Worm (Caenorhabditis elegans) whole organism, L2 larva: Measurements from ENCODE around the gene ZK673.11.

ENCODE experiments used
- F13H6.1 ChIP-seq: sonication (generic microtip); optimal IDR thresholded peaks from 2 replicates; lab custom pipeline; 2016; ENCODE audit warnings: missing genetic modification characterization, missing compliant biosample characterization
- ama-1 ChIP-seq: fragments of 150-350 bp; optimal IDR thresholded peaks from 2 replicates; lab custom pipeline; 2018; ENCODE audit warnings: inconsistent platforms
- lin-11 ChIP-seq: fragments of 150-350 bp; sonication (generic microtip); optimal IDR thresholded peaks from 2 replicates; lab custom pipeline; 2014; ENCODE audit warnings: missing biosample characterization, missing genetic modification characterization, inconsistent platforms, mixed read lengths
- lsy-2 ChIP-seq, 2 experiments: fragments of 150-350 bp in 1 of 2; sonication (generic microtip) in 1 of 2; optimal IDR thresholded peaks; 2 replicates each; lab custom pipeline; 2014 to 2017; ENCODE audit warnings: missing biosample characterization in 2 of 2, missing genetic modification characterization in 2 of 2
- nhr-10 ChIP-seq: sonication (generic microtip); optimal IDR thresholded peaks from 2 replicates; lab custom pipeline; 2017; ENCODE audit warnings: missing biosample characterization, missing genetic modification characterization
- nhr-12 ChIP-seq: fragments of 150-350 bp; optimal IDR thresholded peaks from 2 replicates; lab custom pipeline; 2014; ENCODE audit warnings: missing biosample characterization, missing genetic modification characterization
- nhr-23 ChIP-seq: fragments of 150-350 bp; optimal IDR thresholded peaks from 2 replicates; lab custom pipeline; 2014; ENCODE audit warnings: missing biosample characterization, missing genetic modification reagents, missing genetic modification characterization
- nhr-25 ChIP-seq: fragments of 150-350 bp; sonication (generic microtip); optimal IDR thresholded peaks from 3 replicates; lab custom pipeline; 2014; ENCODE audit warnings: missing biosample characterization, missing genetic modification characterization
- unc-55 ChIP-seq: fragments of 150-350 bp; sonication (generic microtip); optimal IDR thresholded peaks from 3 replicates; lab custom pipeline; 2014; ENCODE audit warnings: missing biosample characterization, missing genetic modification reagents, missing genetic modification characterization
- unc-62 ChIP-seq: fragments of 150-350 bp; optimal IDR thresholded peaks from 2 replicates; lab custom pipeline; 2014; ENCODE audit warnings: missing biosample characterization, missing genetic modification reagents, missing genetic modification characterization
- ztf-11 ChIP-seq: sonication (generic microtip); optimal IDR thresholded peaks from 2 replicates; lab custom pipeline; 2017; ENCODE audit warnings: missing biosample characterization, missing genetic modification characterization

DNA sequence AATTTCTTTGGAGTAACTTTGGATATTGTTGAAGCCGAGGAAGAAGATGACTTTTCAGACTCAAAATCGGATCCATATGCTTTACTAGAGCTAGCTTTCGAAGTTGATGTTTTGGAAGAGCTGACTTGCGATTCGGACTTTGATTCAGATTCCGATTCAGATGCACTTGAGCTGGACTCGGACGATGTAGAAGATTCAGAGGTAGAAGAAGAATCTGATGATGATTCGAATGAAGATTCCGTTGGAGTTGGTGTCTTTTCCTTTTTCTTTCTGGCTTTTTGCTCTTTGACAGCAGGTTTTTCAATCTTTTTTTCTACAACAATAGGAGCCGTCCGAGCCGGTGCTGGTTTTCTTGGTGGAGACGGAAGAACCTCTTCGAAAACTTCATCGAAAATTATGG is 50.8 kb downstream of the ZK673.11 start:
- TF ChIP-seq lsy-2 (tag; optimal IDR thresholded peaks at IDR 0.05; lab: Kevin White, UChicago): no peak
- TF ChIP-seq nhr-23: no peak
- TF ChIP-seq ztf-11 (tag; lab: Kevin White, UChicago): no peak
- no peak for TF ChIP-seq nhr-10
- TF ChIP-seq nhr-12 (tag; lab: Kevin White, UChicago): no peak
- no peak for TF ChIP-seq lin-11
- no peak for TF ChIP-seq ama-1
- no peak for TF ChIP-seq nhr-25
- TF ChIP-seq unc-55 (GFP tag; lab: Kevin White, UChicago): no peak
- TF ChIP-seq unc-62 (GFP tag; lab: Kevin White, UChicago): no peak
- TF ChIP-seq F13H6.1 (tag; lab: Kevin White, UChicago): no peak
